Fruit fly (Drosophila melanogaster): ENCODE data around the gene CG33270.

The CG33270 gene

DNA sequence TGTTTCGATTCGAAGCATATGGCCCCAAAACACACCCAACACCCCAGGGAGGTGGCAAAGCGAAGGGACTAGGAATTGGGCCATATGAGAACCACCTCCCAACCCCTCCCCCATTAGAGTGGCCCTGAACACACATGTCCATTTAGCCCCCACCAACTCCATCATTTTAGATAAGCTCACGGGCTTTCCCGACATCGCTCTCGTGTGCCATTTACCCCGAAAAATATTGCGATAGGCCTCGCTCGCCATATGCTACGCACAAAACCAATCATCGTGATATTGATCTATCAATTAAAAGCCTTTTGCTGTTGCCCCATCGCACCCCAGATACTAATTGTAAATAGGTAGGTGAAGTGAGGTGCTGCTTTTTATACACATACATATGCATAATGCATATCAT lies 48.1 kb downstream of the CG33270 start:
- TF ChIP-seq psq (optimal IDR thresholded peaks at IDR 0.05) (no peak), Dll (optimal IDR thresholded peaks at IDR 0.05) (no peak), pan (optimal IDR thresholded peaks at IDR 0.05) (no peak), usp (GFP tag; optimal IDR thresholded peaks at IDR 0.05) (no peak), EcR (GFP tag; optimal IDR thresholded peaks at IDR 0.05) (no peak), CG8478 (optimal IDR thresholded peaks at IDR 0.05) (no peak)

DNA sequence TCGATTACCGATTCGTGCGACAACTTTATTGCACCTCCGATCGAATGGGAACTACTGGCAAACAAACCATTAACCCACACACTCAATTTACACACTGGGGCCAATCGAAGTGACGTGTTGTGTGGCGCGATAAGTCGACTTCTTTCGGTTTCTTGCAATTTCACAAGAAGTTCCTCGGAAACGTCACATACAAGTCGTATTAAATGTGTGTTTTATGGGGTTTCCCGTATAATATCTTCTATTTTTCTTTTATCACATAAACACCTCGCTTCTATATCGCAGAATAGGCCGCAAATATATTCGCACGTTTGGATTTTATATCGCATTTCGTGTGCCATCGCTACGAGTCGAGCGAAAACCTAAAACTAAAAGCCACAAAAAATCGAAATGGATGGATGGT lies 48.7 kb downstream of the CG33270 start:
- no peak for TF ChIP-seq Dll (optimal IDR thresholded peaks at IDR 0.05)

DNA sequence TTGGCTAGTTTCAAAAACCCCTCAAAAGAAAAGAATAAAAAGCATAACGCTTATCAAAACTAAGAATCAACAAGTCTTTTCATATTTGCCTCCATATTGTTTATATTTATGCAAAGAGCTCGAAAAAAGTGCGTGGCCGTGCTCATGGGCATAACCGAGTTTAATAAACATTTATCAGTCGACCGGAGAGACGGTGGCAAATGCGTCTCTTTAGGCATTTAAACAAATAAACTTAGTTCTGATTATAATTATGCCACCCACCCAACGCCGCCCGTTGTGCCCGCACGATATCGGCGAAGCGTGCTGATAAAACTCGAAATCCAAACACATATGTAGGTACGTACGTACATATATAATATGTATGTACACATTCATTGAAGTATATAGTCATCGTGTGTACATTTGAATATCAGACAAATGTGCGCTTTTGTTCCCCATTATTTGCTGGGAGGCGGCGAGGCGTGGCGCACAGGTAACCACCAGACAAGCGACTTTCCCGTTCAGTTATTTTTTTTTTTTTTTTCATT lies 50.0 kb downstream of the CG33270 start:
- TF ChIP-seq usp (GFP tag; optimal IDR thresholded peaks at IDR 0.05) = no peak

All from whole organism.